Worm (Caenorhabditis elegans): ENCODE results near the gene F17H10.2.

Gene F17H10.2

DNA sequence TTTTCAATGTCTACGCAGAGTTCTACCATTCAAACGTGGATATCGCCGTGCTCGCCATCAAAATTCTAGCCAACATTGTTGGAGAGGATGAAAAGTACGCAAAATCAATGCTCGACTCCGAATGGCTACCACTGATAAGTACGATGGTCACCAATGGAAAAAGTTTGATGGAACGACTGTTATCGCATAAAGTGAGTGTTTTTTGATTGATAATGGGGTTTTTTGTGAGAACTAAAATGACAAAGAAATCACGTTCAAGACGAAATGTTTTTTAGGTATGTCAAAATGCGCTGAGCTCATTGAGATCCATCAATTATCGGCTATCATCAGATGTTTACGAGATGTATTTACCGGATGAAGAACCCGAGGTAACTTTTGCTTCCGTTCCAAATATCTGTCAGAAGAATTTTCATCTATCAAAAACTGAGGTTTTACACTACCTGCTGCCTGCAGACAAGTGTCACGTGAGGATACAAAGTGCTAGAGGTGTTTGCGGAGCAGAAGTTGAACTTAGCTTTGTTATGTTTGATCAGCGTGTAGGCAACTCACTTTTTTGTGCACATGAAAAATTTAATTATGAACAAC lies 7.3 kb upstream of the F17H10.2 start (continued):
- no peak for TF ChIP-seq hlh-17 (GFP tag; optimal IDR thresholded peaks at IDR 0.05; ENCODE audit: borderline replicate concordance)
- TF ChIP-seq lin-13 (GFP tag; optimal IDR thresholded peaks at IDR 0.05) = no peak
- TF ChIP-seq ztf-4 (tag; optimal IDR thresholded peaks at IDR 0.05) = peak; percentile 49
- TF ChIP-seq ceh-82 (tag; optimal IDR thresholded peaks at IDR 0.05) = no peak
- no peak for TF ChIP-seq sptf-1 (tag; optimal IDR thresholded peaks at IDR 0.05)
- TF ChIP-seq unc-98 (GFP tag; IDR thresholded peaks at IDR 0.05) = no peak
- TF ChIP-seq fos-1 (tag; optimal IDR thresholded peaks at IDR 0.05) = no peak

DNA sequence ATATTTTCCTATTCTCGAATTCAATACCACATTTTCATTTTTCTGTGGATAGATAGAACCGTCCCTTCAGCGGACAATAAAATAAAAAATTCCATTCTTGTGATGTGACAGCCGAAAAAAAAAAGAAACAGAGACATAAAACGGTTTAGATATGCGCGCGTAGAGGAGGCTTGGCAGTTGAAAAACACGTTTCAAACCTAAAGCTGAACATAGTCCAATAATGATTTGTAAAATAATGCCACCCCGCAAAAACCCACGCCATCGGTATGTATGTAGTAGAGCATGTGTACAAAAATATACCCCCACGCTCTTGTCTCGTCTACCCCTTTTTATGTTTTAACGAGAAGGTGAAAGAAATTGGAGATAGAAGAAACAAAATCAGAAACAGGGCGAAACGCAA lies 4.9 kb upstream of the F17H10.2 start:
- peak; percentile 12 for TF ChIP-seq ama-1 (optimal IDR thresholded peaks at IDR 0.05)
- peak; percentile 12 for TF ChIP-seq elt-2 (tag; optimal IDR thresholded peaks at IDR 0.05)
- peak; percentile 3 for TF ChIP-seq nhr-90 (tag; optimal IDR thresholded peaks at IDR 0.05; ENCODE audit: poor library complexity)
- TF ChIP-seq tbx-2 (tag; optimal IDR thresholded peaks at IDR 0.05) = no peak
- peak; percentile 6 for TF ChIP-seq nhr-20 (tag; optimal IDR thresholded peaks at IDR 0.05)
- peak; percentile 48 for TF ChIP-seq nhr-85 (tag)
- TF ChIP-seq nhr-71 (tag; optimal IDR thresholded peaks at IDR 0.05) = peak; percentile 30
- no peak for TF ChIP-seq hlh-17 (GFP tag; optimal IDR thresholded peaks at IDR 0.05; ENCODE audit: borderline replicate concordance)

DNA sequence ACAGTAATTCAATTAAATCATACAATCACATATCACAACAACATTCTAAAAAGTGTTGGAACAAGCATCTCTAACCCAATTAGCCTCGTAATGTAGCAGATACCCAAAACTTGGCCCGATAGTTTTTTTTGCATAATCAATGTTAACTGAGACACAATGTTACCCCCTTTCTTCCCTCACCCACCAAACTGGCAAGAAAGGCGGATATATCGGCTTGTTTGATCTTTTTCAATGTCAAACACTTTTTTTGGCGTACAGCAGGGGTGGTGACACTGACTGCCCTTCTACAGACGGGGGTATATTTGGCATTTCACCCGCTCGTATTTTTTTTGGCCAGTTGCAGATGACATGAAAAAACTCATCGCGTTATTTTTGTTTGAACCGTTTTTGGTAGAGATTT lies 3.6 kb upstream of the F17H10.2 start:
- TF ChIP-seq nhr-85 (tag) (peak; percentile 44), unc-98 (GFP tag; IDR thresholded peaks at IDR 0.05) (no peak), swsn-7 (tag; optimal IDR thresholded peaks at IDR 0.05) (no peak), efl-1 (optimal IDR thresholded peaks at IDR 0.05) (no peak), efl-1 (GFP tag; optimal IDR thresholded peaks at IDR 0.05 in 1 of 2) (peak in 1 of 2 experiments; percentile 87)

DNA sequence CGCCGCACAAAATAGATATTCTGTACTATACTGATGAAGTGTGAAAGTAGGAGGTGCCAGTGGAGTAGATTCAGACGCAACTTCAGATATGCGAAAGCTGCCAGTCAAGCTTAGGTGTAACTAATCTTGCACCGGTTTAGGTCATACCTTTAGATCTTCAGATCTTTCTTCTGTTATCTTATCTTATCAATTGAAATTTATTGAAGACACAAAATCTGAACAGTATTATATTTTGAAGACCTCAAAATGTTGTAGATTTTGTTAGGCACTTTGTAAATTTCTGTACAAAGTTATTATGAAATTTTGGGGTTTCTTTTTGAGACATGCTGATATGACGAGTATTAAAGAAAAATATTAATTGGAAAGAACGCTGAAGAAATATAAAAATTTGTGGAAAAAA lies 908 bp upstream of the F17H10.2 start:
- no peak for TF ChIP-seq aha-1 (tag; optimal IDR thresholded peaks at IDR 0.05)
- peak in 3 of 6 experiments; percentile 17 to 91 (median 76) for TF ChIP-seq elt-3 (tag; optimal IDR thresholded peaks at IDR 0.05)

DNA sequence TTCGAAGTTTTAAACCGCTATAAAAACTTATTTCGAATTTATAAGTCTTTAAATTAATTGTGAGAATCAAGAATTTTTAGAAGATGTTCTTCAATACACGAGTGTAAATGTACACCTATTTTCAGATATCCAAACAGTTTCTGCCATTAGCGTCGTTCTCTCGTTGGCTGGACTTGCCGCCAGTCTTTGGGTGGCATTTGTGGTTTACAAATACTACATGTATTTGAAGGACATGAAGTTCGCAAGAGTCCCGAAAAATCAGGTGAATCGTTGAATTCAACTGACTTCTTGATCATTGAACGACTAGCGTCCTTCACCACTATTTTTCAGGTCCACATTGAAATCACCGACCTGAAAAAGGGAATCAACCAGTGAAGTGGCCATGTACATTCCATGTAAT lies 2.1 kb downstream of the F17H10.2 start:
- TF ChIP-seq nhr-85 (tag) (peak; percentile 57), grh-1 (GFP tag; IDR thresholded peaks at IDR 0.05) (0 out of 2 replicates have a peak, but pooled peaks have one; percentile 14), efl-1 (optimal IDR thresholded peaks at IDR 0.05) (no peak), efl-1 (GFP tag; optimal IDR thresholded peaks at IDR 0.05 in 1 of 2) (peak in 1 of 2 experiments; percentile 74), sup-37 (GFP tag; optimal IDR thresholded peaks at IDR 0.05) (no peak)

DNA sequence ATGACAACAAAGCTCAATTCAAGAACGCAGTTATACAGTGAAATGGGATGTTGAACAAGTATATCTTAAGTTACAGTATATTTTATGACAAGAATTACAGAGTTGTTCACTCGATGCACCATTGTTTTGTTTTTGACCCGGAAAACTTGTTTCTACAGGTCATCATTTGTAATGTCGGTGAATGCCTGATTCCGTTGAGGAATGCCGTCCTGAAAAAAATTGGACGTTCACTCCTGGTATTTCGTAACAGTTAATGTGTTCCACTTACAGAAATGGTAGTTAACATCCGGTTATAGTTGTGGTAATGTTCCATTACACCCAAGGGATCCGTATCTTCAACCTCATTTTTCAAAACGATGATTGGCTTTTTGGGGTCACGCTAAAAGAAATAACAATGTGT lies 2.8 kb downstream of the F17H10.2 start:
- no peak for TF ChIP-seq pag-3 (tag; optimal IDR thresholded peaks at IDR 0.05; ENCODE audit: borderline replicate concordance, insufficient read depth)
- TF ChIP-seq snu-23 (GFP tag; optimal IDR thresholded peaks at IDR 0.05) = no peak
- TF ChIP-seq nhr-90 (tag; optimal IDR thresholded peaks at IDR 0.05; ENCODE audit: poor library complexity) = peak; percentile 50
- peak in 1 of 2 experiments; percentile 1 for TF ChIP-seq lin-35 (GFP tag; optimal IDR thresholded peaks at IDR 0.05)
- no peak for TF ChIP-seq snpc-4 (tag; optimal IDR thresholded peaks at IDR 0.05)
- TF ChIP-seq grh-1 (GFP tag; IDR thresholded peaks at IDR 0.05) = no peak
- no peak for TF ChIP-seq efl-1 (optimal IDR thresholded peaks at IDR 0.05)
- peak in 1 of 2 experiments; percentile 30 for TF ChIP-seq efl-1 (GFP tag; optimal IDR thresholded peaks at IDR 0.05 in 1 of 2)
- peak; percentile 59 for TF ChIP-seq ama-1 (optimal IDR thresholded peaks at IDR 0.05)

DNA sequence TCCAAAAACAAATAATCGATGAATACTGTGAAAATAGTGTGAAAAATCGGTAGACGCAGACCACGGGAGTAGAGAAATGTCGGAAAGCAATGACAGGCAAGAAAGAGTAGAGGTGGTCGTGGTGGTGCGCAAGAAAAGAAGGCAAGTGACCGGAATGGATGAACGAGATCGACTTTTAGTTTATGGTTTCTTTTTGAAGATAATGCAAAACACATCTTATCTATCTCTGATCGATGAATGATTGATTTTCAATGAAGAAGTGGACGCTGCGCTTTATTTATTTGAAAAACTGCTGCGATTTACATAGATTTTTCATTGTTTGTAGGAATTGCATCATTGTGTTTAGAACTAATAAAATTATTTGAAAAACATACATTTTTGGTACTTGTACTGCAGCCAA lies 6.3 kb downstream of the F17H10.2 start:
- TF ChIP-seq hlh-17 (GFP tag; optimal IDR thresholded peaks at IDR 0.05; ENCODE audit: borderline replicate concordance) (no peak), efl-1 (optimal IDR thresholded peaks at IDR 0.05) (no peak), efl-1 (GFP tag; optimal IDR thresholded peaks at IDR 0.05 in 1 of 2) (peak in 1 of 2 experiments; percentile 35), nhr-47 (tag; optimal IDR thresholded peaks at IDR 0.05) (no peak), snu-23 (GFP tag; optimal IDR thresholded peaks at IDR 0.05) (peak; percentile 51), nhr-20 (tag; optimal IDR thresholded peaks at IDR 0.05) (peak; percentile 56), grh-1 (GFP tag; IDR thresholded peaks at IDR 0.05) (peak; percentile 20; the same call in 1 of the 2 replicates), nhr-85 (tag) (peak; percentile 95), lsy-2 (tag; optimal IDR thresholded peaks at IDR 0.05) (peak in 1 of 2 experiments; percentile 23), lin-14 (GFP tag; optimal IDR thresholded peaks at IDR 0.05) (peak; percentile 55), nhr-71 (tag; optimal IDR thresholded peaks at IDR 0.05) (peak; percentile 56), lin-35 (GFP tag; optimal IDR thresholded peaks at IDR 0.05) (peak in 1 of 2 experiments; percentile 2), C04F5.9 (tag; optimal IDR thresholded peaks at IDR 0.05) (no peak), nhr-90 (tag; optimal IDR thresholded peaks at IDR 0.05; ENCODE audit: poor library complexity) (peak; percentile 15), elt-3 (tag; optimal IDR thresholded peaks at IDR 0.05) (peak in 1 of 6 experiments; percentile 21), unc-98 (GFP tag; IDR thresholded peaks at IDR 0.05) (no peak), rnt-1 (tag; optimal IDR thresholded peaks at IDR 0.05) (peak; percentile 20), dpl-1 (GFP tag; optimal IDR thresholded peaks at IDR 0.05) (no peak), irx-1 (tag; optimal IDR thresholded peaks at IDR 0.05) (no peak), blmp-1 (tag; optimal IDR thresholded peaks at IDR 0.05) (peak; percentile 42)
